Fruit fly (Drosophila melanogaster) whole organism, prepupa: ENCODE results near the gene Ldh.

ENCODE experiments used
- Eip78C ChIP-seq: fragments of 200-800 bp; sonication (Bioruptor generic); peaks from one replicate; lab custom pipeline; 2016; ENCODE audit warnings: missing biosample characterization, missing genetic modification characterization
- eg ChIP-seq: fragments of 200-800 bp; sonication (Bioruptor generic); IDR thresholded peaks from 3 replicates; pipeline ENCODE4 v1.3.6; 2022; ENCODE audit warnings: missing biosample characterization, missing genetic modification characterization

dm6 chr3L:6218517-6219155 is 43.9 kb downstream of the Ldh start:
- TF ChIP-seq eg, result peak; percentile 45; the same call in 1 of the 3 replicates
- TF ChIP-seq Eip78C (GFP tag; lab: Kevin White, UChicago), result peak; percentile 25
